Fruit fly (Drosophila melanogaster): Measurements from ENCODE around the gene Lim3.

- TF ChIP-seq CG10348 (GFP tag; IDR thresholded peaks at IDR 0.05) = no peak
- TF ChIP-seq Snoo (tag; optimal IDR thresholded peaks at IDR 0.05) = peak; percentile 61
- TF ChIP-seq CG15710 (tag; optimal IDR thresholded peaks at IDR 0.05) = peak; percentile 41
- no peak for TF ChIP-seq EcR (GFP tag; optimal IDR thresholded peaks at IDR 0.05)
- no peak for TF ChIP-seq D1 (tag; optimal IDR thresholded peaks at IDR 0.05)
- no peak for TF ChIP-seq Pif1A (GFP tag; optimal IDR thresholded peaks at IDR 0.05)
- no peak for TF ChIP-seq Pif1B (GFP tag; optimal IDR thresholded peaks at IDR 0.05)
- peak; percentile 51 for TF ChIP-seq CG8159 (tag; optimal IDR thresholded peaks at IDR 0.05)
- TF ChIP-seq CG9948 (tag; optimal IDR thresholded peaks at IDR 0.05) = peak; percentile 25
These were observed 23.7 kb upstream of the Lim3 start, which contains the start of the genes AsnRS and DCTN6-p27 for dm6 chr2L:19131905-19132402.

Measured in whole organism, pupa.